Worm (Caenorhabditis elegans) whole organism, L1 larva: ENCODE measurements around the gene spp-31.
A peak's percentile ranks its signal among the peaks of the same experiment; 100 is the strongest.

Experiments
- C34B4.2 ChIP-seq: sonication (generic microtip); optimal IDR thresholded peaks from 2 replicates; lab custom pipeline; 2017; ENCODE audit warnings: mild to moderate bottlenecking, missing genetic modification characterization, missing compliant biosample characterization
- F16B12.6 ChIP-seq: fragments of 150-350 bp; optimal IDR thresholded peaks from 2 replicates; lab custom pipeline; 2014; ENCODE audit warnings: missing biosample characterization, missing genetic modification characterization
- aha-1 ChIP-seq: fragments of 150-350 bp; optimal IDR thresholded peaks from 2 replicates; lab custom pipeline; 2014; ENCODE audit warnings: missing biosample characterization, missing genetic modification characterization
- alr-1 ChIP-seq: fragments of 200-800 bp; sonication (Bioruptor generic); optimal IDR thresholded peaks from 2 replicates; lab custom pipeline; 2018; ENCODE audit warnings: borderline replicate concordance, mild to moderate bottlenecking, missing genetic modification characterization, missing compliant biosample characterization
- aly-2 ChIP-seq: fragments of 150-350 bp; optimal IDR thresholded peaks from 2 replicates; lab custom pipeline; 2014; ENCODE audit warnings: missing biosample characterization, missing genetic modification characterization
- blmp-1 ChIP-seq: fragments of 150-350 bp; optimal IDR thresholded peaks from 2 replicates; lab custom pipeline; 2014; ENCODE audit warnings: missing biosample characterization, missing genetic modification characterization
- ceh-82 ChIP-seq, 3 experiments: fragments of 150-350 bp in 1 of 3; sonication (generic microtip) in 2 of 3; optimal IDR thresholded peaks; 2 replicates each; lab custom pipeline; 2014 to 2017; ENCODE audit warnings: missing biosample characterization in 3 of 3, missing genetic modification characterization in 3 of 3
- ceh-88 ChIP-seq: fragments of 200-800 bp; sonication (Bioruptor generic); IDR thresholded peaks from 2 replicates; pipeline ENCODE4 v1.3.6; 2022; ENCODE audit warnings: missing genetic modification characterization, missing compliant biosample characterization
- dpl-1 ChIP-seq, 3 experiments: fragments of 150-350 bp in 2 of 3; sonication (generic microtip) in 1 of 3; optimal IDR thresholded peaks; 2 replicates each; lab custom pipeline; 2014 to 2017; ENCODE audit warnings: missing biosample characterization in 3 of 3, missing genetic modification characterization in 3 of 3, missing genetic modification reagents in 3 of 3
- dsc-1 ChIP-seq: sonication (generic microtip); optimal IDR thresholded peaks from 2 replicates; lab custom pipeline; 2016; ENCODE audit warnings: mild to moderate bottlenecking, missing genetic modification characterization, missing compliant biosample characterization
- efl-1 ChIP-seq, 4 experiments: fragments of 150-350 bp; optimal IDR thresholded peaks in 3 of 4; peaks in 1 of 4; 1 replicate in 1 of 4; 2 replicates in 3 of 4; lab custom pipeline; 2014; ENCODE audit warnings: missing biosample characterization in 2 of 4, missing genetic modification characterization in 2 of 4, missing genetic modification reagents in 2 of 4
- efl-3 ChIP-seq: fragments of 200-800 bp; sonication (Bioruptor generic); optimal IDR thresholded peaks from 2 replicates; lab custom pipeline; 2018; ENCODE audit warnings: mild to moderate bottlenecking, missing genetic modification characterization, missing compliant biosample characterization
- egl-13 ChIP-seq: sonication (generic microtip); optimal IDR thresholded peaks from 2 replicates; lab custom pipeline; 2016; ENCODE audit warnings: missing genotype, missing genetic modification reagents, missing genetic modification characterization, missing compliant biosample characterization
- ets-5 ChIP-seq: fragments of 200-800 bp; sonication (Bioruptor generic); IDR thresholded peaks from 2 replicates; pipeline ENCODE4 v1.3.6; 2022; ENCODE audit warnings: missing genetic modification characterization, missing compliant biosample characterization
- fkh-4 ChIP-seq: sonication (generic microtip); optimal IDR thresholded peaks from 2 replicates; lab custom pipeline; 2016; ENCODE audit warnings: missing compliant biosample characterization, missing genetic modification characterization, borderline replicate concordance
- fkh-8 ChIP-seq: sonication (generic microtip); optimal IDR thresholded peaks from 2 replicates; lab custom pipeline; 2016; ENCODE audit warnings: mild to moderate bottlenecking, missing genetic modification characterization, missing compliant biosample characterization
- hlh-17 ChIP-seq: fragments of 200-800 bp; sonication (Bioruptor generic); optimal IDR thresholded peaks from 2 replicates; lab custom pipeline; 2018; ENCODE audit warnings: missing genetic modification characterization, mild to moderate bottlenecking, missing compliant biosample characterization, moderate library complexity, borderline replicate concordance
- hlh-4 ChIP-seq: sonication (generic microtip); optimal IDR thresholded peaks from 2 replicates; lab custom pipeline; 2016; ENCODE audit warnings: mild to moderate bottlenecking, missing genetic modification characterization, missing compliant biosample characterization
- isw-1 ChIP-seq: fragments of 200-800 bp; sonication (Bioruptor generic); IDR thresholded peaks from 2 replicates; pipeline ENCODE4 v1.3.6; 2022; ENCODE audit warnings: missing genetic modification characterization, missing compliant biosample characterization
- lin-13 ChIP-seq: fragments of 150-350 bp; optimal IDR thresholded peaks from 2 replicates; lab custom pipeline; 2014; ENCODE audit warnings: missing biosample characterization, missing genetic modification reagents, missing genetic modification characterization
- lin-14 ChIP-seq: fragments of 200-800 bp; sonication (Bioruptor generic); optimal IDR thresholded peaks from 2 replicates; lab custom pipeline; 2018; ENCODE audit warnings: mild to moderate bottlenecking, missing genetic modification characterization, moderate library complexity, missing compliant biosample characterization
- lin-35 ChIP-seq, 2 experiments: fragments of 150-350 bp; optimal IDR thresholded peaks; 2 replicates each; lab custom pipeline; 2014; ENCODE audit warnings: missing biosample characterization in 2 of 2, missing genetic modification characterization in 2 of 2, missing genetic modification reagents in 2 of 2
- lin-39 ChIP-seq: fragments of 150-350 bp; optimal IDR thresholded peaks from 2 replicates; lab custom pipeline; 2014; ENCODE audit warnings: missing biosample characterization, missing genetic modification reagents, missing genetic modification characterization
- lsy-2 ChIP-seq, 2 experiments: fragments of 150-350 bp; optimal IDR thresholded peaks; 2 replicates each; lab custom pipeline; 2014; ENCODE audit warnings: missing biosample characterization in 2 of 2, missing genetic modification characterization in 2 of 2
- mab-9 ChIP-seq: fragments of 200-800 bp; sonication (Bioruptor generic); IDR thresholded peaks from 2 replicates; pipeline ENCODE4 v1.3.6; 2022; ENCODE audit warnings: missing genetic modification reagents, missing genetic modification characterization, missing compliant biosample characterization
- mdl-1 ChIP-seq, 2 experiments: fragments of 150-350 bp; optimal IDR thresholded peaks; 2 replicates each; lab custom pipeline; 2014 to 2017; ENCODE audit warnings: missing biosample characterization in 2 of 2, missing genetic modification characterization in 2 of 2, inconsistent platforms in 1 of 2
- mef-2 ChIP-seq: fragments of 150-350 bp; optimal IDR thresholded peaks from 2 replicates; lab custom pipeline; 2014; ENCODE audit warnings: missing biosample characterization, missing genetic modification characterization
- nhr-12 ChIP-seq: sonication (generic microtip); optimal IDR thresholded peaks from 2 replicates; lab custom pipeline; 2017; ENCODE audit warnings: missing biosample characterization, missing genetic modification characterization
- nhr-20 ChIP-seq: sonication (generic microtip); optimal IDR thresholded peaks from 2 replicates; lab custom pipeline; 2016; ENCODE audit warnings: mild to moderate bottlenecking, missing genetic modification characterization, missing compliant biosample characterization
- nhr-28 ChIP-seq: fragments of 150-350 bp; optimal IDR thresholded peaks from 2 replicates; lab custom pipeline; 2014; ENCODE audit warnings: missing biosample characterization, missing genetic modification characterization
- nhr-71 ChIP-seq: sonication (generic microtip); optimal IDR thresholded peaks from 2 replicates; lab custom pipeline; 2016; ENCODE audit warnings: mild to moderate bottlenecking, missing genetic modification characterization, moderate library complexity, missing compliant biosample characterization
- nhr-76 ChIP-seq: sonication (generic microtip); optimal IDR thresholded peaks from 2 replicates; lab custom pipeline; 2017; ENCODE audit warnings: missing biosample characterization, missing genetic modification characterization
- nhr-77 ChIP-seq: fragments of 150-350 bp; optimal IDR thresholded peaks from 2 replicates; lab custom pipeline; 2014; ENCODE audit warnings: missing biosample characterization, missing genetic modification characterization
- nhr-85 ChIP-seq: sonication (generic microtip); peaks from one replicate; lab custom pipeline; 2016; ENCODE audit warnings: missing genetic modification characterization, inconsistent platforms, missing compliant biosample characterization
- nhr-90 ChIP-seq: sonication (generic microtip); optimal IDR thresholded peaks from 2 replicates; lab custom pipeline; 2016; ENCODE audit warnings: mild to moderate bottlenecking, missing genetic modification characterization, missing compliant biosample characterization; ENCODE audit not compliant: poor library complexity
- pqm-1 ChIP-seq: sonication (generic microtip); optimal IDR thresholded peaks from 3 replicates; lab custom pipeline; 2017; ENCODE audit warnings: missing biosample characterization, missing genetic modification characterization
- skn-1 ChIP-seq: fragments of 150-350 bp; optimal IDR thresholded peaks from 2 replicates; lab custom pipeline; 2014; ENCODE audit warnings: missing biosample characterization, missing genetic modification characterization
- sox-4 ChIP-seq: sonication (generic microtip); optimal IDR thresholded peaks from 2 replicates; lab custom pipeline; 2016; ENCODE audit warnings: missing genetic modification characterization, missing compliant biosample characterization
- sptf-1 ChIP-seq: fragments of 150-350 bp; optimal IDR thresholded peaks from 2 replicates; lab custom pipeline; 2014; ENCODE audit warnings: missing biosample characterization, missing genetic modification characterization
- sup-37 ChIP-seq: fragments of 200-800 bp; sonication (Bioruptor generic); optimal IDR thresholded peaks from 2 replicates; lab custom pipeline; 2018; ENCODE audit warnings: mild to moderate bottlenecking, missing genetic modification characterization, missing compliant biosample characterization
- tlp-1 ChIP-seq: fragments of 150-350 bp; optimal IDR thresholded peaks from 2 replicates; lab custom pipeline; 2014; ENCODE audit warnings: missing biosample characterization, missing genetic modification characterization
- unc-130 ChIP-seq: fragments of 150-350 bp; optimal IDR thresholded peaks from 2 replicates; lab custom pipeline; 2017; ENCODE audit warnings: missing biosample characterization, missing genetic modification characterization, inconsistent platforms
- unc-30 ChIP-seq: sonication (generic microtip); optimal IDR thresholded peaks from 2 replicates; lab custom pipeline; 2017; ENCODE audit warnings: missing biosample characterization, missing genetic modification characterization
- unc-62 ChIP-seq: fragments of 150-350 bp; optimal IDR thresholded peaks from 2 replicates; lab custom pipeline; 2014; ENCODE audit warnings: missing biosample characterization, missing genetic modification reagents, missing genetic modification characterization
- unc-98 ChIP-seq: fragments of 200-800 bp; sonication (Bioruptor generic); IDR thresholded peaks from 2 replicates; pipeline ENCODE4 v1.3.6; 2022; ENCODE audit warnings: missing genetic modification characterization, missing compliant biosample characterization
- ztf-11 ChIP-seq, 2 experiments: sonication (generic microtip); optimal IDR thresholded peaks; 2 replicates each; lab custom pipeline; 2016 to 2017; ENCODE audit warnings: missing genetic modification characterization in 2 of 2, missing biosample characterization in 1 of 2, missing compliant biosample characterization in 1 of 2

Gene spp-31

DNA sequence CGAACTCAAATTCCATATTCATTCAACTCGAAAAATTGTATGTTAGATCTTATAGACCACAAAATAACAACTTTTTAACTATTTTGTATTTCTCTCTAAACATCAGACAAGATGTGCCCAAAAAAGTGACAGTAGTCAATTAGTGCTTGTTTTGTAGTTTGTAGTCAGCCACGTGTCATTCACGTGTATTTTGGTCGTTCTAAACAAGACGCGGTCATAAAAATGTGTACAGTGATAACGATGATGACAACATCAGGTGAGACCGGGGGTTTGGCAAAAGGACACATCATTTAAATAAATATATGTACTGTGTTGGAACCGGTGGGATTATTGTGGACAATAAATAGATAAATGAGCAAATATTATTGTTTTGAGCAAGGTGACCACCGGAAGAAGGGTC is 47.8 kb downstream of the spp-31 start (continued):
- TF ChIP-seq egl-13 (tag; lab: Kevin White, UChicago) (no peak), nhr-20 (peak; percentile 76), lin-39 (tag; lab: Kevin White, UChicago) (no peak), alr-1 (no peak), unc-130 (peak; percentile 28), fkh-4 (tag; lab: Kevin White, UChicago) (no peak), nhr-76 (tag; lab: Kevin White, UChicago) (no peak), sox-4 (tag; lab: Kevin White, UChicago) (no peak), C34B4.2 (no peak), dpl-1 (GFP tag; optimal IDR thresholded peaks at IDR 0.05; lab: Kevin White, UChicago) (peak in 1 of 3 experiments; percentile 2), hlh-17 (GFP tag; lab: Kevin White, UChicago) (no peak), ets-5 (GFP tag; lab: Robert Waterston, UW) (no peak), unc-98 (GFP tag; lab: Robert Waterston, UW) (no peak), ztf-11 (tag; optimal IDR thresholded peaks at IDR 0.05; lab: Kevin White, UChicago) (no peak), ceh-88 (no peak), lsy-2 (tag; optimal IDR thresholded peaks at IDR 0.05; lab: Kevin White, UChicago) (peak in 1 of 2 experiments; percentile 26), blmp-1 (tag; lab: Kevin White, UChicago) (peak; percentile 47), efl-3 (GFP tag; lab: Kevin White, UChicago) (no peak), nhr-90 (tag; lab: Kevin White, UChicago) (peak; percentile 74), nhr-12 (tag; lab: Kevin White, UChicago) (no peak), ceh-82 (tag; optimal IDR thresholded peaks at IDR 0.05; lab: Kevin White, UChicago) (no peak), efl-1 (optimal IDR thresholded peaks at IDR 0.05; lab: Kevin White, UChicago) (no peak), efl-1 (GFP tag; optimal IDR thresholded peaks at IDR 0.05 in 1 of 2; lab: Kevin White, UChicago) (peak in 1 of 2 experiments; percentile 71), pqm-1 (tag; lab: Kevin White, UChicago) (no peak), unc-30 (no peak), aha-1 (tag; lab: Kevin White, UChicago) (no peak), F16B12.6 (no peak), hlh-4 (tag; lab: Kevin White, UChicago) (no peak), nhr-71 (tag; lab: Kevin White, UChicago) (peak; percentile 72), unc-62 (no peak), isw-1 (GFP tag; lab: Robert Waterston, UW) (no peak), lin-14 (GFP tag; lab: Kevin White, UChicago) (peak; percentile 58), mdl-1 (tag; optimal IDR thresholded peaks at IDR 0.05; lab: Kevin White, UChicago) (peak in 1 of 2 experiments; percentile 85), nhr-85 (tag; lab: Kevin White, UChicago) (peak; percentile 92), sptf-1 (tag; lab: Kevin White, UChicago) (no peak), tlp-1 (tag; lab: Kevin White, UChicago) (no peak), mab-9 (GFP tag; lab: Robert Waterston, UW) (no peak), nhr-28 (no peak), sup-37 (GFP tag; lab: Kevin White, UChicago) (no peak), lin-35 (GFP tag; optimal IDR thresholded peaks at IDR 0.05; lab: Kevin White, UChicago) (peak in 1 of 2 experiments; percentile 76), skn-1 (tag; lab: Kevin White, UChicago) (peak; percentile 24), aly-2 (tag; lab: Kevin White, UChicago) (no peak), mef-2 (tag; lab: Kevin White, UChicago) (no peak), fkh-8 (tag; lab: Kevin White, UChicago) (no peak), nhr-77 (tag; lab: Kevin White, UChicago) (no peak), dsc-1 (tag; lab: Kevin White, UChicago) (no peak), lin-13 (GFP tag; lab: Kevin White, UChicago) (no peak)
